Fruit fly (Drosophila melanogaster) whole organism, embryonic: ENCODE results near the gene CG4101.

Source experiments
- Bgb ChIP-seq: fragments of 200-800 bp; sonication (Bioruptor generic); IDR thresholded peaks from 2 replicates; pipeline ENCODE4 v1.3.6; 2022; ENCODE audit warnings: missing biosample characterization, missing genetic modification characterization; ENCODE audit not compliant: partially characterized antibody
- BtbVII ChIP-seq: fragments of 200-800 bp; sonication (Bioruptor generic); optimal IDR thresholded peaks from 3 replicates; lab custom pipeline; 2017; ENCODE audit warnings: missing biosample characterization, mild to moderate bottlenecking, missing genetic modification characterization
- CG10431 ChIP-seq: fragments of 200-800 bp; sonication (Bioruptor generic); optimal IDR thresholded peaks from 3 replicates; lab custom pipeline; 2018; ENCODE audit warnings: missing biosample characterization, mild to moderate bottlenecking, missing genetic modification characterization
- CG10543 ChIP-seq: fragments of 200-800 bp; sonication (Bioruptor generic); optimal IDR thresholded peaks from 3 replicates; lab custom pipeline; 2017; ENCODE audit warnings: missing biosample characterization, mild to moderate bottlenecking, missing genetic modification characterization, moderate library complexity
- CG11560 ChIP-seq: fragments of 200-800 bp; sonication (Bioruptor generic); IDR thresholded peaks from 3 replicates; pipeline ENCODE4 v1.3.6; 2022; ENCODE audit warnings: missing biosample characterization, missing genetic modification characterization
- CG11696 ChIP-seq: fragments of 200-800 bp; sonication (Bioruptor generic); IDR thresholded peaks from 2 replicates; pipeline ENCODE4 v1.3.6; 2022; ENCODE audit warnings: missing biosample characterization, missing genetic modification characterization
- CG14667 ChIP-seq: fragments of 200-800 bp; sonication (Bioruptor generic); IDR thresholded peaks from 2 replicates; pipeline ENCODE4 v1.3.6; 2022; ENCODE audit warnings: missing biosample characterization, missing genetic modification characterization
- CG17385 ChIP-seq: fragments of 200-800 bp; sonication (Bioruptor generic); optimal IDR thresholded peaks from 3 replicates; lab custom pipeline; 2018; ENCODE audit warnings: missing biosample characterization, mild to moderate bottlenecking, missing genetic modification characterization
- CG2678 ChIP-seq: fragments of 200-800 bp; sonication (Bioruptor generic); optimal IDR thresholded peaks from 3 replicates; lab custom pipeline; 2019; ENCODE audit warnings: missing biosample characterization, mild to moderate bottlenecking, missing genetic modification characterization, moderate library complexity
- CG2889 ChIP-seq: fragments of 200-800 bp; sonication (Bioruptor generic); IDR thresholded peaks from 3 replicates; pipeline ENCODE4 v1.3.6; 2022; ENCODE audit warnings: missing biosample characterization, missing genetic modification characterization
- CG30020 ChIP-seq: fragments of 200-800 bp; optimal IDR thresholded peaks from 2 replicates; lab custom pipeline; 2019; ENCODE audit warnings: missing biosample characterization, mild to moderate bottlenecking, missing genetic modification characterization, moderate library complexity
- CG30431 ChIP-seq: fragments of 200-800 bp; sonication (Bioruptor generic); optimal IDR thresholded peaks from 2 replicates; lab custom pipeline; 2017; ENCODE audit warnings: missing biosample characterization, missing genetic modification characterization
- CG32772 ChIP-seq: fragments of 200-800 bp; sonication (Bioruptor generic); IDR thresholded peaks from 2 replicates; pipeline ENCODE4 v1.3.6; 2022; ENCODE audit warnings: missing biosample characterization, missing genetic modification characterization
- CG3281 ChIP-seq: fragments of 200-800 bp; sonication (Bioruptor generic); optimal IDR thresholded peaks from 3 replicates; lab custom pipeline; 2017; ENCODE audit warnings: missing biosample characterization, mild to moderate bottlenecking, missing genetic modification characterization
- CG3847 ChIP-seq: fragments of 200-800 bp; sonication (Bioruptor generic); IDR thresholded peaks from 2 replicates; pipeline ENCODE4 v1.3.6; 2022; ENCODE audit warnings: missing biosample characterization, missing genetic modification characterization
- CG4404 ChIP-seq: fragments of 200-800 bp; sonication (Bioruptor generic); IDR thresholded peaks from 2 replicates; pipeline ENCODE4 v1.3.6; 2022; ENCODE audit warnings: missing biosample characterization, missing genetic modification characterization
- CG6791 ChIP-seq: fragments of 200-800 bp; sonication (Bioruptor generic); IDR thresholded peaks from 3 replicates; pipeline ENCODE4 v1.3.6; 2022; ENCODE audit warnings: missing biosample characterization, missing genetic modification characterization; ENCODE audit not compliant: partially characterized antibody
- CG6813 ChIP-seq: fragments of 200-800 bp; sonication (Bioruptor generic); optimal IDR thresholded peaks from 2 replicates; lab custom pipeline; 2017; ENCODE audit warnings: missing biosample characterization, missing genetic modification characterization, mild to moderate bottlenecking, moderate library complexity, missing genetic modification reagents
- CG6854 ChIP-seq: fragments of 200-800 bp; sonication (Bioruptor generic); optimal IDR thresholded peaks from 3 replicates; lab custom pipeline; 2017; ENCODE audit warnings: missing biosample characterization, mild to moderate bottlenecking, missing genetic modification characterization
- CG7357 ChIP-seq: fragments of 200-800 bp; sonication (Bioruptor generic); IDR thresholded peaks from 3 replicates; pipeline ENCODE4 v1.3.6; 2022; ENCODE audit warnings: missing biosample characterization, missing genetic modification characterization
- CG8765 ChIP-seq: fragments of 200-800 bp; sonication (Bioruptor generic); IDR thresholded peaks from 2 replicates; pipeline ENCODE4 v1.3.6; 2022; ENCODE audit warnings: missing biosample characterization, missing genetic modification characterization
- CG9215 ChIP-seq: fragments of 200-800 bp; sonication (Bioruptor generic); IDR thresholded peaks from 2 replicates; pipeline ENCODE4 v1.3.6; 2022; ENCODE audit warnings: missing biosample characterization, missing genetic modification characterization
- Dad ChIP-seq: fragments of 200-800 bp; sonication (Bioruptor generic); optimal IDR thresholded peaks from 3 replicates; lab custom pipeline; 2016; ENCODE audit warnings: missing biosample characterization, missing genetic modification characterization
- Dfd ChIP-seq, 2 experiments: fragments of >200 bp; optimal IDR thresholded peaks; 2 replicates each; lab custom pipeline; 2017; ENCODE audit warnings: missing biosample characterization in 2 of 2, missing genetic modification characterization in 2 of 2
- Dref ChIP-seq: fragments of 200-800 bp; sonication (Bioruptor generic); IDR thresholded peaks from 2 replicates; pipeline ENCODE4 v1.3.6; 2022; ENCODE audit warnings: missing biosample characterization, missing genetic modification characterization
- Gsc ChIP-seq: fragments of 200-800 bp; sonication (Bioruptor generic); IDR thresholded peaks from 2 replicates; pipeline ENCODE4 v1.3.6; 2022; ENCODE audit warnings: missing biosample characterization, missing genetic modification characterization
- Hr39 ChIP-seq: fragments of >200 bp; optimal IDR thresholded peaks from 2 replicates; lab custom pipeline; 2017
- Myb ChIP-seq: fragments of 200-800 bp; sonication (Bioruptor generic); optimal IDR thresholded peaks from 2 replicates; lab custom pipeline; 2016; ENCODE audit warnings: missing biosample characterization, missing genetic modification characterization
- NK7.1 ChIP-seq: fragments of 200-800 bp; sonication (Bioruptor generic); optimal IDR thresholded peaks from 3 replicates; lab custom pipeline; 2016; ENCODE audit warnings: missing biosample characterization, missing genetic modification characterization
- Ssrp ChIP-seq: fragments of 200-800 bp; sonication (Bioruptor generic); optimal IDR thresholded peaks from 2 replicates; lab custom pipeline; 2018; ENCODE audit warnings: missing biosample characterization, mild to moderate bottlenecking, missing genetic modification characterization, moderate library complexity
- ato ChIP-seq: fragments of 200-800 bp; sonication (Bioruptor generic); IDR thresholded peaks from 2 replicates; pipeline ENCODE4 v1.3.6; 2022; ENCODE audit warnings: missing biosample characterization, missing genetic modification characterization; ENCODE audit not compliant: partially characterized antibody
- cato ChIP-seq: fragments of 200-800 bp; sonication (Bioruptor generic); optimal IDR thresholded peaks from 2 replicates; lab custom pipeline; 2016; ENCODE audit warnings: missing biosample characterization, missing genetic modification characterization, borderline replicate concordance
- dmrt11E ChIP-seq: fragments of 200-800 bp; sonication (Bioruptor generic); optimal IDR thresholded peaks from 3 replicates; lab custom pipeline; 2018; ENCODE audit warnings: missing biosample characterization, mild to moderate bottlenecking, missing genetic modification characterization, moderate library complexity
- dysf ChIP-seq: fragments of 200-800 bp; sonication (Bioruptor generic); IDR thresholded peaks from 3 replicates; pipeline ENCODE4 v1.3.6; 2022; ENCODE audit warnings: missing biosample characterization, missing genetic modification characterization
- gce ChIP-seq: fragments of 200-800 bp; sonication (Bioruptor generic); IDR thresholded peaks from 3 replicates; pipeline ENCODE4 v1.3.6; 2022; ENCODE audit warnings: missing biosample characterization, missing genetic modification characterization
- gem ChIP-seq: fragments of 200-800 bp; sonication (Bioruptor generic); optimal IDR thresholded peaks from 2 replicates; lab custom pipeline; 2019; ENCODE audit warnings: missing biosample characterization, mild to moderate bottlenecking, missing genetic modification characterization, moderate library complexity
- klu ChIP-seq: fragments of 200-800 bp; sonication (Bioruptor generic); IDR thresholded peaks from 2 replicates; pipeline ENCODE4 v1.3.6; 2022; ENCODE audit warnings: missing biosample characterization, missing genetic modification characterization
- kni ChIP-seq: fragments of 200-800 bp; sonication (Bioruptor generic); optimal IDR thresholded peaks from 3 replicates; lab custom pipeline; 2017; ENCODE audit warnings: mild to moderate bottlenecking, missing biosample characterization, missing genetic modification reagents, missing genetic modification characterization
- knrl ChIP-seq: fragments of 200-800 bp; sonication (Bioruptor generic); IDR thresholded peaks from 3 replicates; pipeline ENCODE4 v1.3.6; 2022; ENCODE audit warnings: missing biosample characterization, missing genetic modification characterization; ENCODE audit not compliant: partially characterized antibody
- lbe ChIP-seq: fragments of 200-800 bp; sonication (Bioruptor generic); optimal IDR thresholded peaks from 2 replicates; lab custom pipeline; 2016; ENCODE audit warnings: missing biosample characterization, mild to moderate bottlenecking, missing genetic modification characterization
- mam ChIP-seq: fragments of 200-800 bp; sonication (Bioruptor generic); optimal IDR thresholded peaks from 3 replicates; lab custom pipeline; 2016; ENCODE audit warnings: missing biosample characterization, missing genetic modification characterization
- oc ChIP-seq: fragments of 200-800 bp; sonication (Bioruptor generic); optimal IDR thresholded peaks from 2 replicates; lab custom pipeline; 2018; ENCODE audit warnings: missing biosample characterization, mild to moderate bottlenecking, missing genetic modification characterization, moderate library complexity
- onecut ChIP-seq: fragments of 200-800 bp; sonication (Bioruptor generic); IDR thresholded peaks from 2 replicates; pipeline ENCODE4 v1.3.6; 2022; ENCODE audit warnings: missing biosample characterization, missing genetic modification characterization
- prd ChIP-seq, 3 experiments: fragments of >200 bp in 2 of 3; fragments of 200-800 bp in 1 of 3; sonication (Bioruptor generic) in 1 of 3; optimal IDR thresholded peaks in 2 of 3; IDR thresholded peaks in 1 of 3; 2 replicates in 2 of 3; 3 replicates in 1 of 3; pipeline versions ENCODE4 v1.3.6 to Lab custom; 2017 to 2022; ENCODE audit warnings: missing biosample characterization in 1 of 3, missing genetic modification characterization in 1 of 3
- psq ChIP-seq: fragments of 200-800 bp; sonication (Bioruptor generic); optimal IDR thresholded peaks from 2 replicates; lab custom pipeline; 2017; ENCODE audit warnings: missing biosample characterization, missing genetic modification characterization
- sisA ChIP-seq: fragments of 200-800 bp; sonication (Bioruptor generic); IDR thresholded peaks from 2 replicates; pipeline ENCODE4 v1.3.6; 2022; ENCODE audit warnings: missing biosample characterization, missing genetic modification characterization
- sna ChIP-seq: fragments of 200-800 bp; sonication (Bioruptor generic); IDR thresholded peaks from 2 replicates; pipeline ENCODE4 v1.3.6; 2022; ENCODE audit warnings: missing biosample characterization, missing genetic modification characterization; ENCODE audit not compliant: partially characterized antibody
- tap ChIP-seq: fragments of 200-800 bp; optimal IDR thresholded peaks from 3 replicates; lab custom pipeline; 2019; ENCODE audit warnings: missing biosample characterization, mild to moderate bottlenecking, missing genetic modification characterization, moderate library complexity
- tgo ChIP-seq: fragments of 200-800 bp; sonication (Bioruptor generic); IDR thresholded peaks from 3 replicates; pipeline ENCODE4 v1.3.6; 2022; ENCODE audit warnings: missing biosample characterization, missing genetic modification characterization
- tna ChIP-seq: fragments of 200-800 bp; sonication (Bioruptor generic); IDR thresholded peaks from 2 replicates; pipeline ENCODE4 v1.3.6; 2022; ENCODE audit warnings: missing biosample characterization, missing genetic modification characterization; ENCODE audit not compliant: partially characterized antibody
- wdn ChIP-seq: fragments of 200-800 bp; sonication (Bioruptor generic); IDR thresholded peaks from 2 replicates; pipeline ENCODE4 v1.3.6; 2022; ENCODE audit warnings: missing biosample characterization, missing genetic modification characterization
- zfh1 ChIP-seq: fragments of 200-800 bp; sonication (Bioruptor generic); IDR thresholded peaks from 3 replicates; pipeline ENCODE4 v1.3.6; 2022; ENCODE audit warnings: missing biosample characterization, missing genetic modification characterization

The CG4101 gene

dm6 chr3L:16580049-16580448, 32.2 kb upstream of the CG4101 start, which contains the start of gene nxf2 (continued):
- TF ChIP-seq tgo (GFP tag; lab: Robert Waterston, UW) (no peak), tna (GFP tag; lab: Robert Waterston, UW) (no peak), gem (tag; lab: Kevin White, UChicago) (no peak), gce (GFP tag; lab: Robert Waterston, UW) (no peak), CG3281 (no peak), psq (GFP tag; lab: Kevin White, UChicago) (no peak), CG10543 (GFP tag; lab: Kevin White, UChicago) (no peak), CG6791 (GFP tag; lab: Robert Waterston, UW) (no peak; the same call in 2 of the 3 replicates), CG7357 (GFP tag; lab: Robert Waterston, UW) (no peak), ato (GFP tag; lab: Robert Waterston, UW) (no peak), Gsc (GFP tag; lab: Robert Waterston, UW) (no peak), CG32772 (GFP tag; lab: Robert Waterston, UW) (no peak), CG17385 (GFP tag; lab: Kevin White, UChicago) (no peak), CG6854 (GFP tag; lab: Kevin White, UChicago) (no peak), CG30020 (no peak), NK7.1 (no peak), klu (no peak), CG2678 (tag; lab: Kevin White, UChicago) (no peak), cato (GFP tag; lab: Kevin White, UChicago) (no peak), Bgb (GFP tag; lab: Robert Waterston, UW) (no peak), CG30431 (no peak), onecut (GFP tag; lab: Robert Waterston, UW) (no peak), CG4404 (no peak), BtbVII (GFP tag; lab: Kevin White, UChicago) (no peak), Hr39 (lab: Kevin White, UChicago) (no peak), kni (GFP tag; lab: Kevin White, UChicago) (no peak), Dref (GFP tag; lab: Robert Waterston, UW) (peak; percentile 38; the same call in 1 of the 2 replicates), Dfd (GFP tag; optimal IDR thresholded peaks at IDR 0.05; lab: Kevin White, UChicago) (no peak), CG9215 (GFP tag; lab: Robert Waterston, UW) (no peak), Myb (GFP tag; lab: Kevin White, UChicago) (peak; percentile 54), knrl (GFP tag; lab: Robert Waterston, UW) (peak; percentile 57; the same call in 2 of the 3 replicates), CG14667 (no peak), CG2889 (GFP tag; lab: Robert Waterston, UW) (no peak), CG11560 (tag; lab: Robert Waterston, UW) (no peak), sna (GFP tag; lab: Robert Waterston, UW) (no peak), mam (GFP tag; lab: Kevin White, UChicago) (no peak), CG11696 (GFP tag; lab: Robert Waterston, UW) (no peak), wdn (GFP tag; lab: Robert Waterston, UW) (no peak), zfh1 (GFP tag; lab: Robert Waterston, UW) (no peak), tap (tag; lab: Kevin White, UChicago) (no peak), prd (optimal IDR thresholded peaks at IDR 0.05; lab: Kevin White, UChicago) (no peak), prd (GFP tag; IDR thresholded peaks at IDR 0.05; lab: Robert Waterston, UW) (no peak), lbe (GFP tag; lab: Kevin White, UChicago) (peak; percentile 10), CG10431 (no peak), dmrt11E (tag; lab: Kevin White, UChicago) (no peak), CG3847 (GFP tag; lab: Robert Waterston, UW) (no peak), Ssrp (tag; lab: Kevin White, UChicago) (no peak), oc (no peak), dysf (GFP tag; lab: Robert Waterston, UW) (no peak), CG8765 (GFP tag; lab: Robert Waterston, UW) (no peak), Dad (no peak), CG6813 (GFP tag; lab: Kevin White, UChicago) (no peak), sisA (no peak)
